Worm (Caenorhabditis elegans) whole organism, late embryonic: ENCODE results near the gene tmc-1.

ENCODE experiments used
- K02D7.2 ChIP-seq: sonication (generic microtip); optimal IDR thresholded peaks from 2 replicates; lab custom pipeline; 2017; ENCODE audit warnings: mild to moderate bottlenecking, missing genetic modification characterization, missing compliant biosample characterization
- ama-1 ChIP-seq: fragments of 150-350 bp; optimal IDR thresholded peaks from 2 replicates; lab custom pipeline; 2014
- che-1 ChIP-seq: sonication (generic microtip); optimal IDR thresholded peaks from 2 replicates; lab custom pipeline; 2016; ENCODE audit warnings: mild to moderate bottlenecking, missing genetic modification characterization, missing compliant biosample characterization
- fax-1 ChIP-seq: sonication (generic microtip); optimal IDR thresholded peaks from 2 replicates; lab custom pipeline; 2016; ENCODE audit warnings: missing genotype, missing genetic modification characterization, missing compliant biosample characterization
- fkh-10 ChIP-seq: fragments of 150-350 bp; optimal IDR thresholded peaks from 2 replicates; lab custom pipeline; 2014; ENCODE audit warnings: missing biosample characterization, missing genetic modification reagents, missing genetic modification characterization
- hlh-13 ChIP-seq: fragments of 200-800 bp; sonication (Bioruptor generic); optimal IDR thresholded peaks from 2 replicates; lab custom pipeline; 2018; ENCODE audit warnings: mild to moderate bottlenecking, missing genetic modification characterization, missing compliant biosample characterization
- pag-3 ChIP-seq: sonication (generic microtip); optimal IDR thresholded peaks from 2 replicates; lab custom pipeline; 2016; ENCODE audit warnings: missing compliant biosample characterization, missing genetic modification characterization, borderline replicate concordance
- pat-9 ChIP-seq: fragments of 200-800 bp; sonication (Bioruptor generic); optimal IDR thresholded peaks from 2 replicates; lab custom pipeline; 2018; ENCODE audit warnings: mild to moderate bottlenecking, missing genetic modification characterization, moderate library complexity, missing compliant biosample characterization
- pqm-1 ChIP-seq: sonication (generic microtip); optimal IDR thresholded peaks from 2 replicates; lab custom pipeline; 2016; ENCODE audit warnings: missing genetic modification characterization, missing compliant biosample characterization
- tbx-2 ChIP-seq: sonication (generic microtip); optimal IDR thresholded peaks from 2 replicates; lab custom pipeline; 2016; ENCODE audit warnings: missing genetic modification characterization, missing compliant biosample characterization
- unc-3 ChIP-seq, 2 experiments: fragments of 200-800 bp in 1 of 2; sonication (Bioruptor generic) in 1 of 2; sonication (generic microtip) in 1 of 2; conservative IDR thresholded peaks in 1 of 2; optimal IDR thresholded peaks in 1 of 2; 2 replicates each; pipeline versions ENCODE4 v1.3.6 to Lab custom; 2016 to 2022; ENCODE audit warnings: missing compliant biosample characterization in 2 of 2, missing genetic modification characterization in 2 of 2, missing genetic modification reagents in 1 of 2
- zip-5 ChIP-seq: sonication (generic microtip); optimal IDR thresholded peaks from 2 replicates; lab custom pipeline; 2016; ENCODE audit warnings: missing genetic modification characterization, missing compliant biosample characterization

- TF ChIP-seq fkh-10 (GFP tag; lab: Kevin White, UChicago): no peak
- TF ChIP-seq pag-3 (tag; lab: Kevin White, UChicago): no peak
- no peak for TF ChIP-seq pqm-1 (tag; lab: Kevin White, UChicago)
- no peak for TF ChIP-seq hlh-13
- no peak for TF ChIP-seq tbx-2 (tag; lab: Kevin White, UChicago)
- TF ChIP-seq K02D7.2: no peak
- TF ChIP-seq pat-9: no peak
- no peak for TF ChIP-seq unc-3 (GFP tag; conservative IDR thresholded peaks at IDR 0.05; lab: Robert Waterston, UW)
- TF ChIP-seq unc-3 (tag; optimal IDR thresholded peaks at IDR 0.05; lab: Kevin White, UChicago): no peak
- no peak for TF ChIP-seq ama-1 (lab: Kevin White, UChicago)
- no peak for TF ChIP-seq zip-5 (tag; lab: Kevin White, UChicago)
- no peak for TF ChIP-seq che-1 (tag; lab: Kevin White, UChicago)
- TF ChIP-seq fax-1 (tag; lab: Kevin White, UChicago): no peak
Observed at ce11 chrX:1209096-1209495, 47.1 kb downstream of the tmc-1 start, which contains the start of gene C46H3.1.
